Fruit fly (Drosophila melanogaster) whole organism, embryonic: ENCODE results near the gene dUTPase.
A peak's percentile ranks its signal among the peaks of the same experiment; 100 is the strongest.

ENCODE experiments used
- CG15479 ChIP-seq: fragments of 200-800 bp; sonication (Bioruptor generic); optimal IDR thresholded peaks from 3 replicates; lab custom pipeline; 2019; ENCODE audit warnings: missing biosample characterization, mild to moderate bottlenecking, missing genetic modification characterization, moderate library complexity
- Hr78 ChIP-seq, 2 experiments: fragments of 200-800 bp in 1 of 2; fragments of >200 bp in 1 of 2; sonication (Bioruptor generic) in 1 of 2; optimal IDR thresholded peaks; 2 replicates each; lab custom pipeline; 2017 to 2019; ENCODE audit warnings: missing biosample characterization in 2 of 2, missing genetic modification characterization in 2 of 2, mild to moderate bottlenecking in 1 of 2, moderate library complexity in 1 of 2
- chinmo ChIP-seq: fragments of 200-800 bp; sonication (Bioruptor generic); IDR thresholded peaks from 4 replicates; pipeline ENCODE4 v1.3.6; 2022; ENCODE audit warnings: missing biosample characterization, missing genetic modification characterization; ENCODE audit not compliant: partially characterized antibody
- ftz-f1 ChIP-seq: fragments of 200-800 bp; sonication (Bioruptor generic); optimal IDR thresholded peaks from 2 replicates; lab custom pipeline; 2016; ENCODE audit warnings: missing biosample characterization, missing genetic modification characterization
- rib ChIP-seq: fragments of 200-800 bp; sonication (Bioruptor generic); IDR thresholded peaks from 2 replicates; pipeline ENCODE4 v1.3.6; 2022; ENCODE audit warnings: missing biosample characterization, missing genetic modification characterization
- sd ChIP-seq: fragments of 200-800 bp; sonication (Bioruptor generic); optimal IDR thresholded peaks from 3 replicates; lab custom pipeline; 2018; ENCODE audit warnings: missing biosample characterization, mild to moderate bottlenecking, missing genetic modification characterization, moderate library complexity
- sr ChIP-seq: fragments of 200-800 bp; sonication (Bioruptor generic); IDR thresholded peaks from 3 replicates; pipeline ENCODE4 v1.3.6; 2022; ENCODE audit warnings: missing biosample characterization, missing genetic modification characterization
- twi ChIP-seq: fragments of 200-800 bp; optimal IDR thresholded peaks from 2 replicates; lab custom pipeline; 2019; ENCODE audit warnings: missing biosample characterization, mild to moderate bottlenecking, missing genetic modification characterization, moderate library complexity

dUTPase gene

dm6 chr2L:11061155-11061554, 50.0 kb downstream of the dUTPase start (continued):
- peak; percentile 67; the same call in 2 of the 3 replicates for TF ChIP-seq sr (GFP tag; lab: Robert Waterston, UW)
- peak; percentile 32 for TF ChIP-seq sd
- peak; percentile 63 for TF ChIP-seq CG15479
- peak; percentile 28 for TF ChIP-seq ftz-f1 (GFP tag; lab: Kevin White, UChicago)
- peak; percentile 74; the same call in 2 of the 4 replicates for TF ChIP-seq chinmo
- peak; percentile 43 for TF ChIP-seq twi (tag; lab: Kevin White, UChicago)
- peak in 1 of 2 experiments; percentile 98 for TF ChIP-seq Hr78 (GFP tag; optimal IDR thresholded peaks at IDR 0.05; lab: Kevin White, UChicago)
- peak; percentile 29; the same call in 1 of the 2 replicates for TF ChIP-seq rib (GFP tag; lab: Robert Waterston, UW)
